Worm (Caenorhabditis elegans): ENCODE data around the gene M28.8.
A peak's percentile ranks its signal among the peaks of the same experiment; 100 is the strongest.

Gene M28.8

ce11 chrII:10680130-10680529 is 52.1 kb downstream of the M28.8 start:
- TF ChIP-seq saeg-2 (GFP tag; IDR thresholded peaks at IDR 0.05) (no peak), ceh-44 (GFP tag; IDR thresholded peaks at IDR 0.05) (no peak), F10B5.3 (tag; optimal IDR thresholded peaks at IDR 0.05) (no peak), dve-1 (tag; optimal IDR thresholded peaks at IDR 0.05; ENCODE audit: insufficient read depth) (no peak), mdt-29 (GFP tag; IDR thresholded peaks at IDR 0.05) (no peak), R02D3.7 (tag; optimal IDR thresholded peaks at IDR 0.05) (no peak), ztf-11 (tag; optimal IDR thresholded peaks at IDR 0.05) (no peak), Y75B8A.6 (GFP tag; IDR thresholded peaks at IDR 0.05) (no peak), lsy-2 (tag; optimal IDR thresholded peaks at IDR 0.05) (no peak), mep-1 (tag; optimal IDR thresholded peaks at IDR 0.05) (no peak), tag-97 (GFP tag; IDR thresholded peaks at IDR 0.05) (no peak), ZK337.2 (GFP tag; IDR thresholded peaks at IDR 0.05) (no peak)

- TF ChIP-seq jun-1 (tag; optimal IDR thresholded peaks at IDR 0.05) (no peak), unc-62 (GFP tag; optimal IDR thresholded peaks at IDR 0.05 in 1 of 2) (no peak), unc-62 (tag; optimal IDR thresholded peaks at IDR 0.05) (no peak), unc-39 (tag; optimal IDR thresholded peaks at IDR 0.05) (no peak), aha-1 (tag) (peak; percentile 66), duxl-1 (tag; optimal IDR thresholded peaks at IDR 0.05; ENCODE audit: poor library complexity) (no peak), lin-15B (tag; optimal IDR thresholded peaks at IDR 0.05) (no peak), nhr-25 (tag; optimal IDR thresholded peaks at IDR 0.05; ENCODE audit: borderline replicate concordance, insufficient read depth) (no peak)
Observed at ce11 chrII:10680614-10681013, 52.6 kb downstream of the M28.8 start.
